Worm (Caenorhabditis elegans) whole organism, L3 larva: ENCODE data around the gene cpr-3.

Experiments used
- ZK546.5 ChIP-seq: sonication (generic microtip); optimal IDR thresholded peaks from 2 replicates; lab custom pipeline; 2017; ENCODE audit warnings: missing biosample characterization, missing genetic modification characterization
- aly-2 ChIP-seq: fragments of 150-350 bp; optimal IDR thresholded peaks from 2 replicates; lab custom pipeline; 2014; ENCODE audit warnings: missing biosample characterization, missing genetic modification characterization
- ama-1 ChIP-seq: fragments of 150-350 bp; optimal IDR thresholded peaks from 2 replicates; lab custom pipeline; 2018
- ceh-16 ChIP-seq: sonication (generic microtip); optimal IDR thresholded peaks from 2 replicates; lab custom pipeline; 2017; ENCODE audit warnings: missing biosample characterization, missing genetic modification characterization
- ceh-28 ChIP-seq: fragments of 150-350 bp; optimal IDR thresholded peaks from 2 replicates; lab custom pipeline; 2014; ENCODE audit warnings: missing biosample characterization, missing genetic modification reagents, missing genetic modification characterization
- ceh-82 ChIP-seq: fragments of 150-350 bp; optimal IDR thresholded peaks from 2 replicates; lab custom pipeline; 2014; ENCODE audit warnings: missing biosample characterization, missing genetic modification characterization
- ceh-9 ChIP-seq: sonication (generic microtip); optimal IDR thresholded peaks from 2 replicates; lab custom pipeline; 2018; ENCODE audit warnings: missing biosample characterization, missing genetic modification characterization
- daf-12 ChIP-seq: fragments of 150-350 bp; optimal IDR thresholded peaks from 2 replicates; lab custom pipeline; 2014; ENCODE audit warnings: missing biosample characterization, missing genetic modification reagents, missing genetic modification characterization
- egl-5 ChIP-seq: fragments of 150-350 bp; optimal IDR thresholded peaks from 2 replicates; lab custom pipeline; 2017; ENCODE audit warnings: missing biosample characterization, missing genetic modification reagents, missing genetic modification characterization, inconsistent platforms
- elt-1 ChIP-seq: fragments of 150-350 bp; optimal IDR thresholded peaks from 2 replicates; lab custom pipeline; 2014; ENCODE audit warnings: missing biosample characterization, missing genetic modification characterization
- elt-2 ChIP-seq: sonication (generic microtip); optimal IDR thresholded peaks from 2 replicates; lab custom pipeline; 2016; ENCODE audit warnings: missing genetic modification reagents, mild to moderate bottlenecking, missing genetic modification characterization, missing compliant biosample characterization
- eor-1 ChIP-seq, 2 experiments: fragments of 150-350 bp; optimal IDR thresholded peaks; 2 replicates each; lab custom pipeline; 2014 to 2018; ENCODE audit warnings: missing biosample characterization in 2 of 2, missing genetic modification characterization in 2 of 2
- fkh-10 ChIP-seq: sonication (generic microtip); optimal IDR thresholded peaks from 2 replicates; lab custom pipeline; 2017; ENCODE audit warnings: missing biosample characterization, missing genetic modification reagents, missing genetic modification characterization
- fkh-2 ChIP-seq: fragments of 150-350 bp; optimal IDR thresholded peaks from 2 replicates; lab custom pipeline; 2014; ENCODE audit warnings: missing biosample characterization, missing genetic modification reagents, missing genetic modification characterization
- lin-15B ChIP-seq: fragments of 150-350 bp; optimal IDR thresholded peaks from 2 replicates; lab custom pipeline; 2014; ENCODE audit warnings: missing biosample characterization, missing genetic modification characterization
- lin-39 ChIP-seq: fragments of 150-350 bp; optimal IDR thresholded peaks from 2 replicates; lab custom pipeline; 2018; ENCODE audit warnings: missing biosample characterization, missing genetic modification reagents, missing genetic modification characterization
- nfya-1 ChIP-seq: sonication (generic microtip); optimal IDR thresholded peaks from 2 replicates; lab custom pipeline; 2017; ENCODE audit warnings: missing genetic modification characterization, mild to moderate bottlenecking, missing compliant biosample characterization, antibody characterized with exemption, moderate library complexity; ENCODE audit not compliant: insufficient read depth
- nhr-11 ChIP-seq: fragments of 150-350 bp; optimal IDR thresholded peaks from 2 replicates; lab custom pipeline; 2014; ENCODE audit warnings: missing biosample characterization, missing genetic modification characterization
- nhr-12 ChIP-seq: fragments of 150-350 bp; optimal IDR thresholded peaks from 2 replicates; lab custom pipeline; 2014; ENCODE audit warnings: missing biosample characterization, missing genetic modification characterization
- nhr-25 ChIP-seq: sonication (generic microtip); optimal IDR thresholded peaks from 2 replicates; lab custom pipeline; 2017; ENCODE audit warnings: missing biosample characterization, missing genetic modification characterization
- nhr-43 ChIP-seq: sonication (generic microtip); optimal IDR thresholded peaks from 2 replicates; lab custom pipeline; 2016; ENCODE audit warnings: mild to moderate bottlenecking, missing genetic modification characterization, missing compliant biosample characterization; ENCODE audit not compliant: poor library complexity, severe bottlenecking
- nhr-76 ChIP-seq: fragments of 150-350 bp; sonication (generic microtip); optimal IDR thresholded peaks from 5 replicates; lab custom pipeline; 2014; ENCODE audit warnings: missing biosample characterization, missing genetic modification characterization
- pha-4 ChIP-seq: fragments of 150-350 bp; optimal IDR thresholded peaks from 2 replicates; lab custom pipeline; 2014; ENCODE audit warnings: missing biosample characterization, missing genetic modification reagents, missing genetic modification characterization
- pqm-1 ChIP-seq: fragments of 150-350 bp; optimal IDR thresholded peaks from 2 replicates; lab custom pipeline; 2017; ENCODE audit warnings: missing biosample characterization, missing genetic modification characterization, inconsistent platforms
- snpc-4 ChIP-seq: fragments of 150-350 bp; optimal IDR thresholded peaks from 2 replicates; lab custom pipeline; 2014; ENCODE audit warnings: missing biosample characterization, missing genetic modification characterization
- tbx-2 ChIP-seq: sonication (generic microtip); optimal IDR thresholded peaks from 2 replicates; lab custom pipeline; 2016; ENCODE audit warnings: mild to moderate bottlenecking, missing genetic modification characterization, missing compliant biosample characterization
- unc-39 ChIP-seq: sonication (generic microtip); optimal IDR thresholded peaks from 4 replicates; lab custom pipeline; 2017; ENCODE audit warnings: missing biosample characterization, missing genetic modification characterization
- unc-62 ChIP-seq: fragments of 150-350 bp; sonication (generic microtip); optimal IDR thresholded peaks from 4 replicates; lab custom pipeline; 2014; ENCODE audit warnings: missing biosample characterization, missing genetic modification reagents, missing genetic modification characterization
- zag-1 ChIP-seq: fragments of 150-350 bp; optimal IDR thresholded peaks from 2 replicates; lab custom pipeline; 2014; ENCODE audit warnings: missing biosample characterization, missing genetic modification characterization
- ztf-11 ChIP-seq: fragments of 150-350 bp; optimal IDR thresholded peaks from 2 replicates; lab custom pipeline; 2014; ENCODE audit warnings: missing biosample characterization, missing genetic modification characterization
- ztf-4 ChIP-seq: fragments of 150-350 bp; optimal IDR thresholded peaks from 2 replicates; lab custom pipeline; 2014; ENCODE audit warnings: missing biosample characterization, missing genetic modification characterization

Gene cpr-3

DNA sequence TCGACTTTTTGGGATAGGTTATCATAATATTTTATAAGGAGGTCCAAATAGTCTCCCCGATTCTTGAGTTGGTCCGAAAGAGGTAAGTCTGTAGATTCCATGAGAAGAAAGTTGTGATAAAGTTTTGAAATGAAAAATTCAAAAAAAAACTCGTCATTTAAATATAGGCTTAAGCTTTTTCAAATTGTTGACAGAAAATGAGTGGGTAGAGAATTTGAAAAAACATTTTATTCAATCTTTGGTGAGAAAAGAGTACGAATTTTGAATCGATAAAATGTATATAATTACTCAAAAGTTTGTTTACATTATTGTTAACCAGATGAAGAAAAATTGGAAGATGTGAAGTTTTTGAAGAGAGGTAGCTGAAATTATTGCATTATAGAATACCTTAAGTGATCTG lies 7.0 kb upstream of the cpr-3 start, which contains the start of gene T26H8.5:
Gene T26H8.5, minus strand, starts transcription at position 101 of the 400 bp plus-strand sequence.
- TF ChIP-seq nhr-11 (no peak), aly-2 (no peak), ceh-82 (tag; lab: Kevin White, UChicago) (no peak), eor-1 (tag; optimal IDR thresholded peaks at IDR 0.05; lab: Kevin White, UChicago) (no peak), ztf-4 (no peak), nhr-12 (tag; lab: Kevin White, UChicago) (no peak), tbx-2 (tag; lab: Kevin White, UChicago) (no peak), ceh-16 (no peak), unc-39 (tag; lab: Kevin White, UChicago) (no peak), pqm-1 (tag; lab: Kevin White, UChicago) (no peak), pha-4 (tag; lab: Kevin White, UChicago) (no peak), nhr-76 (tag; lab: Kevin White, UChicago) (no peak), nhr-43 (tag; lab: Kevin White, UChicago) (no peak), lin-15B (tag; lab: Kevin White, UChicago) (no peak), lin-39 (tag; lab: Kevin White, UChicago) (no peak), nfya-1 (tag; lab: Kevin White, UChicago) (no peak), snpc-4 (tag; lab: Kevin White, UChicago) (no peak)
- TF ChIP-seq, all 47 proteins: peak for 0

DNA sequence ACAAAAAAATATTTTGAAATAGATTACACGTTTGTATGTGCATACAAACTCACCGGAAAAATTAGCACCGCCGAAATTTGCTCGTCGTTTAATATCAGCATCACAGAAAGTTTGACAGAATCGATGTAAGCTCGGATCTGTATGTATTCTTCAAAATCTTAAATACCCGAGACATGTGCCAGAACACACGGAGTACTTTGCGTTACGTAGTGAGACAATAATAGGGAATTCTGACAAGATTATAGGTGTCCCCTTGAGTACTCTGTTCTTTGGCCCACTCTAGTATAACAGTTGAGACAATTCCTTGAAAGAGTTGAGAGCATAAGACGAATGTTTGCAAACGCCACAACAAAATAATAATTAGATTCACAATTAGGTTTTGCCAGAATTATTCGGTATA lies 5.1 kb upstream of the cpr-3 start, which contains the start of gene srx-48:
Gene srx-48, minus strand, starts transcription at position 101 of the 400 bp plus-strand sequence.
- no peak for TF ChIP-seq ztf-11 (tag; lab: Kevin White, UChicago)
- TF ChIP-seq elt-2 (tag; lab: Kevin White, UChicago), result no peak
- TF ChIP-seq pha-4 (tag; lab: Kevin White, UChicago), result no peak
- TF ChIP-seq unc-62 (GFP tag; lab: Kevin White, UChicago), result no peak
- TF ChIP-seq ztf-4, result no peak
- TF ChIP-seq zag-1, result no peak

DNA sequence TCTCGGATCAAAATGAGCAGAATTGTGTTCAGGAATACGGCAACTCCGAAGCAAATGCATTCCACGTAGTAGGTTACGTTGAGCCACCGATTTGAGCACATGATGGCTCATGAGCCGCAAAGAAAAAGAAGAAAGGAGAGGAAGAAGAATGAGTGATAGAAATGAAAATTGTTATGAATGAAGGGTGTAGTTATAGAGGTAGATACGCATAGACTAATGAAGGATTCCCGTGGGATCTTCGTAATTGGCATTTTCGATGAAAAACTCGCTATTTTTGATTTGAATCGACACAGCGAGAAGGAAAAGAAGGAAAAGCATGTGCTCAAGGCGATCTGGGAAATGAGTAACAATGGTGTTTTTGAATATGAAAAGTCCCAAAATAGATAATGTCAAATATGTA lies 4.6 kb downstream of the cpr-3 start, which contains the start of gene str-96:
Gene str-96, minus strand, starts transcription at position 101 of the 400 bp plus-strand sequence.
- TF ChIP-seq eor-1 (tag; optimal IDR thresholded peaks at IDR 0.05; lab: Kevin White, UChicago) (no peak), elt-1 (tag; lab: Kevin White, UChicago) (no peak), ztf-11 (tag; lab: Kevin White, UChicago) (no peak), nfya-1 (tag; lab: Kevin White, UChicago) (no peak), ama-1 (no peak), ZK546.5 (tag; lab: Kevin White, UChicago) (no peak), daf-12 (tag; lab: Kevin White, UChicago) (no peak), ceh-28 (tag; lab: Kevin White, UChicago) (no peak), zag-1 (no peak), aly-2 (no peak), nhr-12 (tag; lab: Kevin White, UChicago) (no peak), fkh-2 (tag; lab: Kevin White, UChicago) (no peak), ztf-4 (no peak), nhr-76 (tag; lab: Kevin White, UChicago) (no peak), egl-5 (no peak), snpc-4 (tag; lab: Kevin White, UChicago) (no peak), lin-39 (tag; lab: Kevin White, UChicago) (no peak), nhr-11 (no peak), unc-39 (tag; lab: Kevin White, UChicago) (no peak), ceh-9 (tag; lab: Kevin White, UChicago) (no peak)

DNA sequence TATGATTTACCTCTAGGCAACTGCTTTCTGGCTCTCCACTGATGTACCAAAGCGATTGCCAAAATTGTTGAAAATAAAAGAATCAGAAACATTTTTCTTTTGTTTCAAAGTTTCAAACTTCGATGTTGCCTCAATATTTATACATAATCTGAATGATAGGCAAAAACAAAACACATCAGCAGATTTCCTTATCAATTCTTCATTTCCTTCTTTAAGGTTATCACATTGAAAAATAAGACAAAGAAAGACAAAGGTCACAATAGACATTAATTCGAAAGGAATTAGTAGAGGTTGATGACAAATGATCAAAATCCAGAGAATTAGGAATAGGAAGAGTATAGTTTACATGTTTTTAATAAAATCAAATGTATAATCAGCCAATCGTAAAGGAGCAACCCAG lies 7.5 kb downstream of the cpr-3 start, which contains the start of gene cyp-34A2:
Gene cyp-34A2, minus strand, starts transcription at position 101 of the 400 bp plus-strand sequence.
- TF ChIP-seq pqm-1 (tag; lab: Kevin White, UChicago), result peak; percentile 0
- TF ChIP-seq ceh-16, result no peak

DNA sequence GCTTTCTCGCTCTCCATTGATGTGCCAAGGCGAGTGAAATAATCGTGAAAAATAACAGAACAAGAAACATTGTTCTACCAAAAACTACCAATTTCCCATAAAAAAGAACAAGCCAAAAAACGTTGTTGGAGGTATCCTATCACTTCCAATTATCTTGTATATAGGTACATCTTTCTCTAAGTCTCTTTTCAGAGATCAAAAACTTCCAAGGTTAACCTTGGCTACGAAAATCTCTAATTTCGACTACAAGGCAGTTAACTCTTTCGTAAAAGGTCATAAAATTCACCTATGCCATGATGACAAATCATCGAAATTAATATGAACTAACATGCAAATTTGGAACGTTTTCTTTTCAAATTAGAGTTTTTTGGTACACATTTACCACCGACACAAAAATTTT lies 10.6 kb downstream of the cpr-3 start, which contains the start of gene cyp-34A1:
Gene cyp-34A1, minus strand, starts transcription at position 101 of the 400 bp plus-strand sequence.
- TF ChIP-seq elt-2 (tag; lab: Kevin White, UChicago) (no peak), ceh-28 (tag; lab: Kevin White, UChicago) (no peak), snpc-4 (tag; lab: Kevin White, UChicago) (no peak), nhr-25 (tag; lab: Kevin White, UChicago) (peak; percentile 19)

DNA sequence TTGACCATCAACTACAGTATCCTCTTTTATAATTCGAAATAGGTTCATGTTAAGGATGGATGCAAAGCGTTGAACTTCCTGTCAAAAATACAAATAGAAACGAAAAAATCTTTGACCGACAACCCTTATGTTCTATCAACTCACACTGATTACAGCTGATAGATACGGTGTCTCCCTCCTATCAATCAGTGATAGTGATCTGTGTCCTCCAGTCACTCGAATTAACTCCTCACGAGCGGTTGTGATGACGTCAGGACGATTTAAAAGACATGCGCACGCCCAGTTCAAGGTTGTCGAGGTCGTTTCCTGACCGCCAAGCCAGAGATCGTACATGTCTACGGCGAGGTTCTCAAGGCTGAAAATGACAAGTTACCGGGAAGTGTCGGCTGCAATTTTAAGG lies 12.5 kb downstream of the cpr-3 start:
- TF ChIP-seq nhr-25 (tag; lab: Kevin White, UChicago) (peak; percentile 74), fkh-10 (GFP tag; lab: Kevin White, UChicago) (no peak)
